Worm (Caenorhabditis elegans) whole organism, early embryonic: ENCODE results near the gene lgc-52.

Experiments used
- B0310.2 ChIP-seq: sonication (generic microtip); optimal IDR thresholded peaks from 2 replicates; lab custom pipeline; 2016; ENCODE audit warnings: mild to moderate bottlenecking, missing genetic modification characterization, missing compliant biosample characterization
- F13C5.2 ChIP-seq: sonication (generic microtip); optimal IDR thresholded peaks from 2 replicates; lab custom pipeline; 2017; ENCODE audit warnings: mild to moderate bottlenecking, missing genetic modification characterization, inconsistent platforms, missing compliant biosample characterization
- ama-1 ChIP-seq: fragments of 150-350 bp; optimal IDR thresholded peaks from 2 replicates; lab custom pipeline; 2014
- ets-7 ChIP-seq: sonication (generic microtip); optimal IDR thresholded peaks from 2 replicates; lab custom pipeline; 2016; ENCODE audit warnings: missing genotype, missing genetic modification characterization, missing compliant biosample characterization
- hmbx-1 ChIP-seq: sonication (generic microtip); optimal IDR thresholded peaks from 2 replicates; lab custom pipeline; 2016; ENCODE audit warnings: mild to moderate bottlenecking, missing genetic modification characterization, missing compliant biosample characterization
- hmg-4 ChIP-seq: fragments of 200-800 bp; sonication (Bioruptor generic); optimal IDR thresholded peaks from 2 replicates; lab custom pipeline; 2018; ENCODE audit warnings: mild to moderate bottlenecking, missing genetic modification characterization, missing compliant biosample characterization
- hnd-1 ChIP-seq: sonication (generic microtip); optimal IDR thresholded peaks from 2 replicates; lab custom pipeline; 2016; ENCODE audit warnings: missing genetic modification characterization, missing compliant biosample characterization
- pes-1 ChIP-seq: fragments of 200-800 bp; sonication (Bioruptor generic); IDR thresholded peaks from 2 replicates; pipeline ENCODE4 v1.3.6; 2022; ENCODE audit warnings: missing genetic modification reagents, missing genetic modification characterization, missing compliant biosample characterization
- scrt-1 ChIP-seq: fragments of 200-800 bp; sonication (Bioruptor generic); IDR thresholded peaks from 2 replicates; pipeline ENCODE4 v1.3.6; 2022; ENCODE audit warnings: missing genetic modification characterization, missing compliant biosample characterization
- sea-1 ChIP-seq: fragments of 200-800 bp; sonication (Bioruptor generic); conservative IDR thresholded peaks from 2 replicates; pipeline ENCODE4 v1.3.6; 2022; ENCODE audit warnings: missing genetic modification characterization, missing compliant biosample characterization
- tbx-11 ChIP-seq: fragments of 200-800 bp; sonication (Bioruptor generic); IDR thresholded peaks from 2 replicates; pipeline ENCODE4 v1.3.6; 2022; ENCODE audit warnings: missing genetic modification characterization, missing compliant biosample characterization
- tra-4 ChIP-seq: sonication (generic microtip); optimal IDR thresholded peaks from 2 replicates; lab custom pipeline; 2017; ENCODE audit warnings: missing genetic modification characterization, missing compliant biosample characterization

ce11 chrIV:15291607-15292006 is 55.7 kb downstream of the lgc-52 start, which contains the start of gene pqn-91:
- TF ChIP-seq tra-4 (tag; lab: Kevin White, UChicago) (no peak), F13C5.2 (tag; lab: Kevin White, UChicago) (no peak), pes-1 (GFP tag; lab: Robert Waterston, UW) (no peak), ama-1 (lab: Kevin White, UChicago) (no peak), B0310.2 (tag; lab: Kevin White, UChicago) (no peak), hmbx-1 (tag; lab: Kevin White, UChicago) (no peak), hmg-4 (no peak), hnd-1 (no peak), sea-1 (GFP tag; lab: Robert Waterston, UW) (no peak), scrt-1 (GFP tag; lab: Robert Waterston, UW) (no peak), tbx-11 (GFP tag; lab: Robert Waterston, UW) (no peak), ets-7 (tag; lab: Kevin White, UChicago) (no peak)
